Fruit fly (Drosophila melanogaster): ENCODE data around the gene CG14042.

The CG14042 gene

dm6 chr2L:5000919-5001581, 36.5 kb upstream of the CG14042 start (continued):
- no peak for TF ChIP-seq oc (tag; optimal IDR thresholded peaks at IDR 0.05)
- TF ChIP-seq CG15514 (GFP tag; optimal IDR thresholded peaks at IDR 0.05), result no peak
- no peak for TF ChIP-seq CG4820 (GFP tag; optimal IDR thresholded peaks at IDR 0.05)
- TF ChIP-seq hbn (GFP tag; IDR thresholded peaks at IDR 0.05; ENCODE audit: partially characterized antibody), result no peak
- peak; percentile 6; the same call in 1 of the 3 replicates for TF ChIP-seq CG11695 (GFP tag; IDR thresholded peaks at IDR 0.05)
- peak in 1 of 2 experiments; percentile 4 for TF ChIP-seq dpn (GFP tag; optimal IDR thresholded peaks at IDR 0.05)
- TF ChIP-seq CG3838 (GFP tag; optimal IDR thresholded peaks at IDR 0.05), result no peak
- no peak for TF ChIP-seq luna (GFP tag; optimal IDR thresholded peaks at IDR 0.05)
- no peak for TF ChIP-seq Dip2 (GFP tag; IDR thresholded peaks at IDR 0.05)
- peak; percentile 28 for TF ChIP-seq Aef1 (GFP tag; IDR thresholded peaks at IDR 0.05)
- no peak for TF ChIP-seq ssp (GFP tag; IDR thresholded peaks at IDR 0.05)
- TF ChIP-seq Ets97D (GFP tag; optimal IDR thresholded peaks at IDR 0.05), result no peak
- TF ChIP-seq Usf (GFP tag; optimal IDR thresholded peaks at IDR 0.05), result no peak
- peak; percentile 69 for TF ChIP-seq Bgb (GFP tag; IDR thresholded peaks at IDR 0.05; ENCODE audit: partially characterized antibody)
- TF ChIP-seq Eip74EF (GFP tag; optimal IDR thresholded peaks at IDR 0.05), result peak in 1 of 2 experiments; percentile 100
- peak; percentile 34 for TF ChIP-seq CG10366 (GFP tag; IDR thresholded peaks at IDR 0.05)
- TF ChIP-seq CG11504 (tag; optimal IDR thresholded peaks at IDR 0.05), result no peak
- TF ChIP-seq dan (GFP tag; IDR thresholded peaks at IDR 0.05), result peak; percentile 66
- TF ChIP-seq Doc3 (GFP tag; IDR thresholded peaks at IDR 0.05; ENCODE audit: partially characterized antibody), result no peak
- TF ChIP-seq D19B (GFP tag; optimal IDR thresholded peaks at IDR 0.05), result no peak
- TF ChIP-seq croc (GFP tag; conservative IDR thresholded peaks at IDR 0.05), result peak; percentile 12; the same call in 2 of the 3 replicates
- peak; percentile 8; the same call in 1 of the 2 replicates for TF ChIP-seq Awh (GFP tag; IDR thresholded peaks at IDR 0.05)
- TF ChIP-seq pb (GFP tag; optimal IDR thresholded peaks at IDR 0.05), result no peak
- no peak for TF ChIP-seq gro (GFP tag; optimal IDR thresholded peaks at IDR 0.05)
- TF ChIP-seq CG9437 (GFP tag; optimal IDR thresholded peaks at IDR 0.05), result no peak
- no peak for TF ChIP-seq toy (GFP tag; IDR thresholded peaks at IDR 0.05)
- no peak for TF ChIP-seq run (tag; optimal IDR thresholded peaks at IDR 0.05)
- TF ChIP-seq Hr39 (optimal IDR thresholded peaks at IDR 0.05), result no peak
- peak; percentile 81 for TF ChIP-seq HmgD (GFP tag; optimal IDR thresholded peaks at IDR 0.05)
- TF ChIP-seq Rx (GFP tag; IDR thresholded peaks at IDR 0.05), result peak; percentile 76
- TF ChIP-seq CG8478 (optimal IDR thresholded peaks at IDR 0.05), result peak; percentile 92
- peak; percentile 52; the same call in 1 of the 2 replicates for TF ChIP-seq Adf1 (GFP tag; IDR thresholded peaks at IDR 0.05)
- TF ChIP-seq E2f2 (GFP tag; IDR thresholded peaks at IDR 0.05), result peak; percentile 94
- TF ChIP-seq Taf1 (GFP tag; IDR thresholded peaks at IDR 0.05), result peak; percentile 52
- TF ChIP-seq Blimp-1 (GFP tag; optimal IDR thresholded peaks at IDR 0.05), result peak; percentile 48
- no peak for TF ChIP-seq CG10431 (GFP tag; optimal IDR thresholded peaks at IDR 0.05)
- peak; percentile 61 for TF ChIP-seq Drgx (GFP tag; IDR thresholded peaks at IDR 0.05)
- no peak; the same call in 2 of the 3 replicates for TF ChIP-seq so (GFP tag; IDR thresholded peaks at IDR 0.05)
- TF ChIP-seq ERR (GFP tag; optimal IDR thresholded peaks at IDR 0.05), result peak; percentile 49
- TF ChIP-seq Oaz (GFP tag; IDR thresholded peaks at IDR 0.05), result 0 out of 2 replicates have a peak, but pooled peaks have one; percentile 6
- no peak; the same call in 2 of the 3 replicates for TF ChIP-seq jigr1 (GFP tag; IDR thresholded peaks at IDR 0.05)
- TF ChIP-seq CG18619 (GFP tag; optimal IDR thresholded peaks at IDR 0.05), result no peak
- peak; percentile 77 for TF ChIP-seq Myb (GFP tag; optimal IDR thresholded peaks at IDR 0.05)
- no peak for TF ChIP-seq cwo (GFP tag; optimal IDR thresholded peaks at IDR 0.05)
- TF ChIP-seq B-H1 (GFP tag; IDR thresholded peaks at IDR 0.05), result peak; percentile 39
- peak; percentile 52 for TF ChIP-seq CG14014 (GFP tag; IDR thresholded peaks at IDR 0.05)
- no peak for TF ChIP-seq Fer1 (GFP tag; optimal IDR thresholded peaks at IDR 0.05)
- peak in 1 of 2 experiments; percentile 29 for TF ChIP-seq Trl (optimal IDR thresholded peaks at IDR 0.05)
- peak; percentile 41 for TF ChIP-seq Trl (GFP tag; optimal IDR thresholded peaks at IDR 0.05)
- no peak for TF ChIP-seq CG14860 (GFP tag; IDR thresholded peaks at IDR 0.05; ENCODE audit: partially characterized antibody)
- no peak for TF ChIP-seq CG15601 (tag; optimal IDR thresholded peaks at IDR 0.05)
